Worm (Caenorhabditis elegans): Measurements from ENCODE around the gene scl-5.
A peak's percentile ranks its signal among the peaks of the same experiment; 100 is the strongest.

Gene scl-5

DNA sequence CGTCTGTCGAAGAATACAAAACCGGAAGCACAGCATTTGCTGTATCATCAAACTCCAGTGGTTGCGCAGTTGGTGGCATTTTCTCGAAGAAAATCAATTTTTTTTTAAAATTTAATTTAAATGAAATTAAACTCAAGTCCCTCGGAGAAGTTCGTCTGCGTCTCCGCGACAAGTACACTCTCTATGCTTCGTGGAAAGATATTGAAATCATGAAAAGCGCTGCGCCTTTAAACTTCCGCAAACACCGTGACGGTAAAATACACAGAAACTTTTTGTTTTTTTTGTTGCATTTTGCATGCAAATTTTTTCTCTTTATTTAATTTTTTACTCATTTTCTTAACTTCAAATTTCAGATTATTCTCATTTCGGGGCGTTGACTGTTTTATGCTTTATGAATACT is 34.8 kb downstream of the scl-5 start, which contains the start of the genes dli-1, tin-9.2 and exos-4.1:
Gene dli-1, minus strand, starts transcription at position 141 of the 400 bp plus-strand sequence.
Gene tin-9.2, plus strand, starts transcription at position 344 of the 400 bp plus-strand sequence.
Gene exos-4.1, plus strand, starts transcription at position 348 of the 400 bp plus-strand sequence.
- peak; percentile 21 for TF ChIP-seq ceh-31 (tag; optimal IDR thresholded peaks at IDR 0.05)
- TF ChIP-seq lim-6 (tag; optimal IDR thresholded peaks at IDR 0.05): no peak
- TF ChIP-seq nfya-1 (tag; optimal IDR thresholded peaks at IDR 0.05): peak; percentile 47
- peak; percentile 2 for TF ChIP-seq rnt-1 (tag; optimal IDR thresholded peaks at IDR 0.05)
- TF ChIP-seq ceh-34 (tag; optimal IDR thresholded peaks at IDR 0.05): peak; percentile 9
- TF ChIP-seq unc-42 (tag; optimal IDR thresholded peaks at IDR 0.05): peak; percentile 95
- peak; percentile 0 for TF ChIP-seq fax-1 (tag; optimal IDR thresholded peaks at IDR 0.05)
- peak; percentile 57 for TF ChIP-seq ceh-14 (tag; optimal IDR thresholded peaks at IDR 0.05)
- TF ChIP-seq pqm-1 (tag; optimal IDR thresholded peaks at IDR 0.05): no peak
- TF ChIP-seq tbx-2 (tag; optimal IDR thresholded peaks at IDR 0.05): peak; percentile 35

DNA sequence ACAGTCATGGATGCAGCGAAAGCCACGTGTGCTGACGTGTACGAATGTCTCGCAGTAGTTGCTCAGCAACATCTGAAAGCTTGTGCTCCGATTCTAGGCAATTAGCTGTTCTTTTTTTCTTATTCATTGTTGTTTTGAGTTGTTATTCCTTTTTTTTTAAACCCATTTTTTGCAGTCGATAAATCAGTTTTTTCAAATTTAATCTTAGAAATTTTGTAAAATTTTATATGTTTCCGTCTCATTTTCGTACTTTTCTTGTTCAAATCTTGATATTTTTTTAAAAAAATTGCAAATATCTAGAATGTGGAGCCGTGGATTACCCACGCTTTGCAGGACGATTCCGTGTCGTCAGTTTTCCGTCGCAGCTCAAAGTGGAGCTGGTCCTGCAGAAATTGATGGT is 36.6 kb downstream of the scl-5 start, which contains the start of gene fask-1:
Gene fask-1, plus strand, starts transcription at position 301 of the 400 bp plus-strand sequence.
- TF ChIP-seq dmd-4 (tag; optimal IDR thresholded peaks at IDR 0.05; ENCODE audit: borderline replicate concordance): no peak
- TF ChIP-seq nhr-232 (tag; optimal IDR thresholded peaks at IDR 0.05): no peak
- TF ChIP-seq odd-2 (tag; optimal IDR thresholded peaks at IDR 0.05): no peak
- no peak for TF ChIP-seq unc-86 (tag; optimal IDR thresholded peaks at IDR 0.05)
- TF ChIP-seq gmeb-2 (tag; optimal IDR thresholded peaks at IDR 0.05): no peak
- no peak for TF ChIP-seq pros-1 (tag; optimal IDR thresholded peaks at IDR 0.05)

ce11 chrIV:13104900-13105299 is 41.1 kb downstream of the scl-5 start, which contains the start of gene rde-11:
rde-11 (plus strand) TSS chrIV:13105200.
- no peak for TF ChIP-seq elt-4 (tag; optimal IDR thresholded peaks at IDR 0.05)
- TF ChIP-seq hlh-30 (tag; optimal IDR thresholded peaks at IDR 0.05; ENCODE audit: insufficient read depth): no peak
- no peak for TF ChIP-seq C08G9.2 (tag; optimal IDR thresholded peaks at IDR 0.05)
- TF ChIP-seq ceh-31 (tag; optimal IDR thresholded peaks at IDR 0.05): no peak
- TF ChIP-seq unc-55 (GFP tag; optimal IDR thresholded peaks at IDR 0.05): no peak
- TF ChIP-seq madf-2 (tag; optimal IDR thresholded peaks at IDR 0.05): no peak
- no peak for TF ChIP-seq lin-11 (tag; optimal IDR thresholded peaks at IDR 0.05)
- no peak for TF ChIP-seq nhr-11 (tag; optimal IDR thresholded peaks at IDR 0.05)
- no peak for TF ChIP-seq ceh-18 (tag; optimal IDR thresholded peaks at IDR 0.05)
- no peak for TF ChIP-seq hlh-8 (tag; optimal IDR thresholded peaks at IDR 0.05)
- no peak for TF ChIP-seq unc-3 (GFP tag; conservative IDR thresholded peaks at IDR 0.05)
- no peak for TF ChIP-seq unc-3 (tag; optimal IDR thresholded peaks at IDR 0.05)
- no peak for TF ChIP-seq unc-42 (tag; optimal IDR thresholded peaks at IDR 0.05)

ce11 chrIV:13107359-13107758 is 43.5 kb downstream of the scl-5 start, which contains the start of gene B0564.2:
B0564.2 (plus strand) TSS chrIV:13107659.
- no peak for TF ChIP-seq ahr-1 (tag; optimal IDR thresholded peaks at IDR 0.05)
- TF ChIP-seq pag-3 (tag; optimal IDR thresholded peaks at IDR 0.05; ENCODE audit: borderline replicate concordance): no peak
- no peak for TF ChIP-seq npax-4 (tag; optimal IDR thresholded peaks at IDR 0.05)
- no peak for TF ChIP-seq pha-4 (tag; optimal IDR thresholded peaks at IDR 0.05)
- TF ChIP-seq pros-1 (tag; optimal IDR thresholded peaks at IDR 0.05): no peak

DNA sequence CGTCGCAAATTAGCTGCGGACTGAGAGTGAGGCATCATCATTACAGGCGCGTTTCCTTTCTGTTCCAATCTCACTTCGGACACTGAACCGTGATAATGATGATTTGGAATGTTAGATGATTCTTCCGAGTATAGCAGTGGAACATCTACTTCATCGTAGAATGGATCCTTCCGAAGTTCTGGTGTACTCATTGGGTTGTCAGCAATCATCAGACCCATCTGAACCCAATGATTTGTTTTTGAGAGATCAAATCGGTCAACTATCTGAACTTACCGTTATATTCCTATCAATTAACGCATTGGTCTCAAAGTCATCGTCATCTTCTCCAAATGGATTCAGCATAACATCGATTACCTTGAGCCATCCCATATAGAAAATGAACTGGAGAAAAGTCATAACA is 44.6 kb downstream of the scl-5 start:
- TF ChIP-seq hlh-15 (tag; optimal IDR thresholded peaks at IDR 0.05): no peak
- TF ChIP-seq sox-2 (GFP tag; IDR thresholded peaks at IDR 0.05): no peak
- TF ChIP-seq K09A11.1 (tag; optimal IDR thresholded peaks at IDR 0.05; ENCODE audit: insufficient read depth): no peak
- no peak for TF ChIP-seq elt-2 (tag; optimal IDR thresholded peaks at IDR 0.05)
- TF ChIP-seq nfya-1 (tag; optimal IDR thresholded peaks at IDR 0.05): no peak
- no peak for TF ChIP-seq ceh-9 (tag; optimal IDR thresholded peaks at IDR 0.05)
- no peak for TF ChIP-seq gmeb-2 (tag; optimal IDR thresholded peaks at IDR 0.05)
- no peak for TF ChIP-seq sdc-2 (tag; optimal IDR thresholded peaks at IDR 0.05)
- TF ChIP-seq ttx-3 (tag; optimal IDR thresholded peaks at IDR 0.05): no peak
- TF ChIP-seq dve-1 (tag; optimal IDR thresholded peaks at IDR 0.05): no peak
- TF ChIP-seq pag-3 (tag; optimal IDR thresholded peaks at IDR 0.05; ENCODE audit: borderline replicate concordance): no peak
- TF ChIP-seq ceh-31 (tag; optimal IDR thresholded peaks at IDR 0.05): no peak
- no peak for TF ChIP-seq syd-9 (tag; optimal IDR thresholded peaks at IDR 0.05)
- no peak for TF ChIP-seq C38D4.7 (GFP tag; optimal IDR thresholded peaks at IDR 0.05)
- no peak for TF ChIP-seq madf-2 (tag; optimal IDR thresholded peaks at IDR 0.05)
- no peak for TF ChIP-seq ref-2 (tag; optimal IDR thresholded peaks at IDR 0.05)
